Worm (Caenorhabditis elegans) whole organism, late embryonic: ENCODE measurements around the gene mtre-1.

Experiments used
- ama-1 ChIP-seq: fragments of 150-350 bp; optimal IDR thresholded peaks from 2 replicates; lab custom pipeline; 2014
- hlh-8 ChIP-seq: sonication (generic microtip); optimal IDR thresholded peaks from 2 replicates; lab custom pipeline; 2016; ENCODE audit warnings: missing genotype, missing genetic modification characterization, missing compliant biosample characterization
- mec-3 ChIP-seq: sonication (generic microtip); optimal IDR thresholded peaks from 2 replicates; lab custom pipeline; 2016; ENCODE audit warnings: borderline replicate concordance, missing genetic modification characterization, missing compliant biosample characterization

DNA sequence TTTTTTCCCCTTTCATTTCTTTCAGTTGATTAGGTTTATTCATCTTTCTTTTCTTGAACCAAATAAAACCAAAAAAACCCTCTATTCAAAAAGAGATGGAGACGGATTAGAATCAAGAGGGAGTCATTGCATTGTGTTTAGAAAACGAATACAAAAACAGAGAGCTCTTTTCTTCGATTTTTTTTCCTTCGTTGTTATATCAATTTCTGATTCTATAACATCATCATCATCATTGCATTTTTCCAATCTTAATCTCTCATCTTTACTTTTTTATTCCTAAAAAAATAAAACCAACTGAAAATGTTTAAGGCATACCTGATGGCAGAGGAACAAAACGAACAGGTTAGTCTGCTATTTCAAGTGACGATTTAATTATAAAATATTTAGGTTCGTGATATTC, 8.4 kb upstream of the mtre-1 start, which contains the start of gene T05H10.8:
- TF ChIP-seq mec-3 (tag; lab: Kevin White, UChicago) (no peak), ama-1 (lab: Kevin White, UChicago) (no peak), hlh-8 (tag; lab: Kevin White, UChicago) (no peak)
